Worm (Caenorhabditis elegans) whole organism, L4/young adult: ENCODE data around the gene Y39G8B.2.

Experiments used
- W03F9.2 ChIP-seq: fragments of 150-350 bp; optimal IDR thresholded peaks from 2 replicates; lab custom pipeline; 2014; ENCODE audit warnings: missing biosample characterization, missing genetic modification characterization
- him-1 ChIP-seq: sonication (generic microtip); optimal IDR thresholded peaks from 2 replicates; lab custom pipeline; 2016; ENCODE audit warnings: missing genotype, missing genetic modification reagents, missing genetic modification characterization, missing compliant biosample characterization

DNA sequence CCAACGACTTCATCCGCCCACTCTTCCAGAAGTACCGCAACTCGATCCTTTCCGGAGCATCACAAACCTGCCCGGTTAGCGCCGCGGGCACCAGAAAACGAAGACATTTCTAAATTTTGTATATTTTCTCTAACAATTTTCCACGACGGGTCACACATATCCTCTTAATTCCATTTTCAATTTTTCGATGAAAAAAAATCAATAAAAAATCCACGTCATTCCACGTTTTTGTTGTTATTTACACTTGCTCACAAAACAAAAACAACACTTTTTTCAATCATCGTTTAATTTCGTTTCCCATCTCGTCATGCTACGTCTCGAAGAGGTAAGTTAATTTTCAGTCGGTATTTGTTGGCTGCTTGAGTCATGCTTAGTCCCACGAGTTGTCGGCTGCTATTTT, 32.3 kb upstream of the Y39G8B.2 start, which contains the start of gene F01D5.7:
- TF ChIP-seq him-1 (tag; lab: Kevin White, UChicago) (no peak), W03F9.2 (no peak)
